Worm (Caenorhabditis elegans) whole organism, young adult: ENCODE results near the gene nhr-272.
A peak's percentile ranks its signal among the peaks of the same experiment; 100 is the strongest.

Experiments used
- B0019.2 ChIP-seq: fragments of 200-800 bp; sonication (Bioruptor generic); conservative IDR thresholded peaks from 2 replicates; pipeline ENCODE4 v1.3.6; 2022; ENCODE audit warnings: missing genetic modification reagents, missing genetic modification characterization, missing compliant biosample characterization
- D2030.7 ChIP-seq: fragments of 200-800 bp; sonication (Bioruptor generic); IDR thresholded peaks from 2 replicates; pipeline ENCODE4 v1.3.6; 2022; ENCODE audit warnings: missing genetic modification reagents, missing genetic modification characterization, missing compliant biosample characterization
- F22D6.2 ChIP-seq: sonication (generic microtip); optimal IDR thresholded peaks from 2 replicates; lab custom pipeline; 2016; ENCODE audit warnings: mild to moderate bottlenecking, missing genetic modification characterization, missing compliant biosample characterization
- F39B2.1 ChIP-seq: fragments of 200-800 bp; sonication (Bioruptor generic); IDR thresholded peaks from 2 replicates; pipeline ENCODE4 v1.3.6; 2022; ENCODE audit warnings: missing genetic modification reagents, missing genetic modification characterization, missing compliant biosample characterization
- K12H6.12 ChIP-seq: fragments of 200-800 bp; sonication (Bioruptor generic); optimal IDR thresholded peaks from 2 replicates; lab custom pipeline; 2018; ENCODE audit warnings: mild to moderate bottlenecking, missing genetic modification characterization, missing compliant biosample characterization
- T07F8.4 ChIP-seq: sonication (generic microtip); optimal IDR thresholded peaks from 2 replicates; lab custom pipeline; 2016; ENCODE audit warnings: mild to moderate bottlenecking, missing genetic modification characterization, moderate library complexity, missing compliant biosample characterization
- Y53G8AR.9 ChIP-seq: fragments of 200-800 bp; sonication (Bioruptor generic); conservative IDR thresholded peaks from 2 replicates; pipeline ENCODE4 v1.3.6; 2022; ENCODE audit warnings: missing genetic modification reagents, missing genetic modification characterization, missing compliant biosample characterization
- Y79H2A.3 ChIP-seq: fragments of 200-800 bp; sonication (Bioruptor generic); conservative IDR thresholded peaks from 2 replicates; pipeline ENCODE4 v1.3.6; 2022; ENCODE audit warnings: missing genetic modification reagents, missing genetic modification characterization, missing compliant biosample characterization
- Y95B8A.8 ChIP-seq: fragments of 200-800 bp; sonication (Bioruptor generic); IDR thresholded peaks from 2 replicates; pipeline ENCODE4 v1.3.6; 2022; ENCODE audit warnings: missing genetic modification reagents, missing genetic modification characterization, missing compliant biosample characterization
- ama-1 ChIP-seq, 3 experiments: fragments of 150-350 bp in 1 of 3; sonication (generic microtip) in 2 of 3; optimal IDR thresholded peaks; 2 replicates each; lab custom pipeline; 2014 to 2018; ENCODE audit warnings: missing biosample characterization in 2 of 3, missing genetic modification characterization in 2 of 3, missing genetic modification reagents in 2 of 3
- aptf-3 ChIP-seq: fragments of 200-800 bp; sonication (Bioruptor generic); IDR thresholded peaks from 2 replicates; pipeline ENCODE4 v1.3.6; 2022; ENCODE audit warnings: missing genetic modification characterization, missing compliant biosample characterization
- atf-7 ChIP-seq: sonication (generic microtip); optimal IDR thresholded peaks from 2 replicates; lab custom pipeline; 2017; ENCODE audit warnings: mild to moderate bottlenecking, missing genetic modification characterization, missing compliant biosample characterization
- attf-6 ChIP-seq: fragments of 200-800 bp; sonication (Bioruptor generic); IDR thresholded peaks from 2 replicates; pipeline ENCODE4 v1.3.6; 2022; ENCODE audit warnings: missing genetic modification reagents, missing genetic modification characterization, missing compliant biosample characterization
- cebp-1 ChIP-seq, 2 experiments: fragments of 200-800 bp in 1 of 2; sonication (Bioruptor generic) in 1 of 2; sonication (generic microtip) in 1 of 2; IDR thresholded peaks in 1 of 2; optimal IDR thresholded peaks in 1 of 2; 2 replicates each; pipeline versions ENCODE4 v1.3.6 to Lab custom; 2017 to 2022; ENCODE audit warnings: missing compliant biosample characterization in 2 of 2, missing genetic modification characterization in 2 of 2, mild to moderate bottlenecking in 1 of 2, missing genetic modification reagents in 1 of 2, moderate library complexity in 1 of 2
- ceh-100 ChIP-seq: fragments of 200-800 bp; sonication (Bioruptor generic); IDR thresholded peaks from 2 replicates; pipeline ENCODE4 v1.3.6; 2022; ENCODE audit warnings: missing genetic modification reagents, missing genetic modification characterization, missing compliant biosample characterization
- ceh-27 ChIP-seq: fragments of 200-800 bp; sonication (Bioruptor generic); optimal IDR thresholded peaks from 2 replicates; lab custom pipeline; 2018; ENCODE audit warnings: mild to moderate bottlenecking, missing genetic modification characterization, moderate library complexity, missing compliant biosample characterization
- ceh-91 ChIP-seq: fragments of 200-800 bp; sonication (Bioruptor generic); IDR thresholded peaks from 2 replicates; pipeline ENCODE4 v1.3.6; 2022; ENCODE audit warnings: missing genetic modification reagents, missing genetic modification characterization, missing compliant biosample characterization
- dpff-1 ChIP-seq: sonication (generic microtip); optimal IDR thresholded peaks from 2 replicates; lab custom pipeline; 2017; ENCODE audit warnings: mild to moderate bottlenecking, missing genetic modification characterization, missing compliant biosample characterization
- egl-44 ChIP-seq: fragments of 200-800 bp; sonication (Bioruptor generic); IDR thresholded peaks from 2 replicates; pipeline ENCODE4 v1.3.6; 2022; ENCODE audit warnings: missing genetic modification reagents, missing genetic modification characterization, missing compliant biosample characterization
- ekl-4 ChIP-seq: fragments of 200-800 bp; sonication (Bioruptor generic); IDR thresholded peaks from 2 replicates; pipeline ENCODE4 v1.3.6; 2022; ENCODE audit warnings: missing genetic modification reagents, missing genetic modification characterization, missing compliant biosample characterization
- him-1 ChIP-seq: sonication (generic microtip); optimal IDR thresholded peaks from 2 replicates; lab custom pipeline; 2016; ENCODE audit warnings: missing genotype, missing genetic modification reagents, missing genetic modification characterization, missing compliant biosample characterization
- hlh-12 ChIP-seq: sonication (generic microtip); optimal IDR thresholded peaks from 2 replicates; lab custom pipeline; 2016; ENCODE audit warnings: missing genetic modification characterization, missing compliant biosample characterization
- hlh-26 ChIP-seq: fragments of 200-800 bp; sonication (Bioruptor generic); conservative IDR thresholded peaks from 2 replicates; pipeline ENCODE4 v1.3.6; 2022; ENCODE audit warnings: missing genetic modification reagents, missing genetic modification characterization, missing compliant biosample characterization
- let-526 ChIP-seq: fragments of 200-800 bp; sonication (Bioruptor generic); IDR thresholded peaks from 2 replicates; pipeline ENCODE4 v1.3.6; 2022; ENCODE audit warnings: missing genetic modification reagents, missing genetic modification characterization, missing compliant biosample characterization
- let-607 ChIP-seq, 2 experiments: fragments of 200-800 bp in 1 of 2; sonication (Bioruptor generic) in 1 of 2; sonication (generic microtip) in 1 of 2; optimal IDR thresholded peaks; 2 replicates each; lab custom pipeline; 2016 to 2018; ENCODE audit warnings: mild to moderate bottlenecking in 2 of 2, missing compliant biosample characterization in 2 of 2, missing genetic modification characterization in 2 of 2, moderate library complexity in 2 of 2, missing genotype in 1 of 2
- lin-35 ChIP-seq, 3 experiments: fragments of 150-350 bp in 2 of 3; sonication (generic microtip) in 1 of 3; optimal IDR thresholded peaks; 2 replicates each; lab custom pipeline; 2014 to 2018; ENCODE audit warnings: missing biosample characterization in 3 of 3, missing genetic modification characterization in 3 of 3, missing genetic modification reagents in 3 of 3
- lin-40 ChIP-seq: sonication (generic microtip); optimal IDR thresholded peaks from 2 replicates; lab custom pipeline; 2016; ENCODE audit warnings: missing genetic modification characterization, mild to moderate bottlenecking, missing compliant biosample characterization, missing genotype, missing genetic modification reagents
- lin-54 ChIP-seq: fragments of 200-800 bp; sonication (Bioruptor generic); optimal IDR thresholded peaks from 2 replicates; lab custom pipeline; 2018; ENCODE audit warnings: mild to moderate bottlenecking, missing genetic modification characterization, missing compliant biosample characterization
- lir-1 ChIP-seq: fragments of 200-800 bp; sonication (Bioruptor generic); conservative IDR thresholded peaks from 2 replicates; pipeline ENCODE4 v1.3.6; 2022; ENCODE audit warnings: missing genetic modification reagents, missing genetic modification characterization, missing compliant biosample characterization
- lsl-1 ChIP-seq: fragments of 200-800 bp; sonication (Bioruptor generic); optimal IDR thresholded peaks from 2 replicates; lab custom pipeline; 2018; ENCODE audit warnings: mild to moderate bottlenecking, missing genetic modification characterization, moderate library complexity, missing compliant biosample characterization
- madf-10 ChIP-seq: sonication (generic microtip); optimal IDR thresholded peaks from 2 replicates; lab custom pipeline; 2016; ENCODE audit warnings: mild to moderate bottlenecking, missing genetic modification characterization, missing compliant biosample characterization
- madf-3 ChIP-seq: fragments of 200-800 bp; sonication (Bioruptor generic); IDR thresholded peaks from 2 replicates; pipeline ENCODE4 v1.3.6; 2022; ENCODE audit warnings: missing genetic modification reagents, missing genetic modification characterization, missing compliant biosample characterization
- mes-4 ChIP-seq: sonication (generic microtip); optimal IDR thresholded peaks from 2 replicates; lab custom pipeline; 2016; ENCODE audit warnings: missing genotype, missing genetic modification characterization, missing compliant biosample characterization
- nfya-2 ChIP-seq: fragments of 200-800 bp; sonication (Bioruptor generic); IDR thresholded peaks from 2 replicates; pipeline ENCODE4 v1.3.6; 2022; ENCODE audit warnings: missing genetic modification reagents, missing genetic modification characterization, missing compliant biosample characterization
- nfyb-1 ChIP-seq: fragments of 200-800 bp; sonication (Bioruptor generic); IDR thresholded peaks from 2 replicates; pipeline ENCODE4 v1.3.6; 2022; ENCODE audit warnings: missing genetic modification reagents, missing genetic modification characterization, missing compliant biosample characterization
- nhr-80 ChIP-seq: sonication (generic microtip); optimal IDR thresholded peaks from 2 replicates; lab custom pipeline; 2016; ENCODE audit warnings: missing genetic modification characterization, missing compliant biosample characterization
- pbrm-1 ChIP-seq: fragments of 200-800 bp; sonication (Bioruptor generic); IDR thresholded peaks from 2 replicates; pipeline ENCODE4 v1.3.6; 2022; ENCODE audit warnings: missing genetic modification reagents, missing genetic modification characterization, missing compliant biosample characterization
- snpc-1.1 ChIP-seq: sonication (generic microtip); optimal IDR thresholded peaks from 2 replicates; lab custom pipeline; 2017; ENCODE audit warnings: missing genetic modification characterization, mild to moderate bottlenecking, missing compliant biosample characterization, antibody characterized with exemption, moderate library complexity, missing genotype, missing genetic modification reagents; ENCODE audit not compliant: insufficient read depth
- somi-1 ChIP-seq: fragments of 200-800 bp; sonication (Bioruptor generic); optimal IDR thresholded peaks from 2 replicates; lab custom pipeline; 2018; ENCODE audit warnings: mild to moderate bottlenecking, missing genetic modification characterization, missing compliant biosample characterization
- tbx-9 ChIP-seq: sonication (generic microtip); optimal IDR thresholded peaks from 2 replicates; lab custom pipeline; 2016; ENCODE audit warnings: borderline replicate concordance, missing genetic modification characterization, inconsistent platforms, missing compliant biosample characterization
- unc-62 ChIP-seq: fragments of 150-350 bp; optimal IDR thresholded peaks from 2 replicates; lab custom pipeline; 2014; ENCODE audit warnings: missing biosample characterization, missing genetic modification reagents, missing genetic modification characterization
- ztf-18 ChIP-seq: sonication (generic microtip); optimal IDR thresholded peaks from 2 replicates; lab custom pipeline; 2016; ENCODE audit warnings: missing genotype, mild to moderate bottlenecking, missing genetic modification characterization, missing compliant biosample characterization
- ztf-22 ChIP-seq: fragments of 200-800 bp; sonication (Bioruptor generic); optimal IDR thresholded peaks from 2 replicates; lab custom pipeline; 2018; ENCODE audit warnings: mild to moderate bottlenecking, missing genetic modification characterization, moderate library complexity, missing compliant biosample characterization
- ztf-3 ChIP-seq: fragments of 200-800 bp; sonication (Bioruptor generic); optimal IDR thresholded peaks from 2 replicates; lab custom pipeline; 2018; ENCODE audit warnings: mild to moderate bottlenecking, missing genetic modification characterization, missing compliant biosample characterization

nhr-272 gene

ce11 chrX:12691740-12692383 lies 12.8 kb downstream of the nhr-272 start:
- TF ChIP-seq ceh-91 (GFP tag; lab: Robert Waterston, UW) (no peak), ama-1 (optimal IDR thresholded peaks at IDR 0.05; lab: Kevin White, UChicago) (peak; percentile 18), ama-1 (GFP tag; optimal IDR thresholded peaks at IDR 0.05; lab: Kevin White, UChicago) (peak in 1 of 2 experiments; percentile 54), ceh-100 (GFP tag; lab: Robert Waterston, UW) (no peak), madf-3 (GFP tag; lab: Robert Waterston, UW) (0 out of 2 replicates have a peak, but pooled peaks have one; percentile 32), F39B2.1 (GFP tag; lab: Robert Waterston, UW) (no peak)

ce11 chrX:12691306-12691705 lies 13.3 kb downstream of the nhr-272 start, which contains the start of gene ugt-50:
TSS of gene ugt-50 (plus strand) at chrX:12691573.
- TF ChIP-seq let-607 (tag; optimal IDR thresholded peaks at IDR 0.05; lab: Kevin White, UChicago): peak in 1 of 2 experiments; percentile 67
- TF ChIP-seq hlh-26 (GFP tag; lab: Robert Waterston, UW): no peak
- no peak for TF ChIP-seq dpff-1 (tag; lab: Kevin White, UChicago)
- no peak for TF ChIP-seq lin-54 (GFP tag; lab: Kevin White, UChicago)
- no peak for TF ChIP-seq cebp-1 (GFP tag; IDR thresholded peaks at IDR 0.05; lab: Robert Waterston, UW)
- peak; percentile 72 for TF ChIP-seq cebp-1 (tag; optimal IDR thresholded peaks at IDR 0.05; lab: Kevin White, UChicago)
- no peak for TF ChIP-seq him-1
- TF ChIP-seq attf-6: no peak
- no peak for TF ChIP-seq Y79H2A.3 (GFP tag; lab: Robert Waterston, UW)
- no peak for TF ChIP-seq aptf-3 (GFP tag; lab: Robert Waterston, UW)
- TF ChIP-seq Y53G8AR.9 (GFP tag; lab: Robert Waterston, UW): no peak
- no peak for TF ChIP-seq B0019.2 (GFP tag; lab: Robert Waterston, UW)
- TF ChIP-seq D2030.7 (GFP tag; lab: Robert Waterston, UW): no peak
- TF ChIP-seq nhr-80: peak; percentile 85
- no peak for TF ChIP-seq F22D6.2
- TF ChIP-seq let-526: no peak
- TF ChIP-seq unc-62: no peak

DNA sequence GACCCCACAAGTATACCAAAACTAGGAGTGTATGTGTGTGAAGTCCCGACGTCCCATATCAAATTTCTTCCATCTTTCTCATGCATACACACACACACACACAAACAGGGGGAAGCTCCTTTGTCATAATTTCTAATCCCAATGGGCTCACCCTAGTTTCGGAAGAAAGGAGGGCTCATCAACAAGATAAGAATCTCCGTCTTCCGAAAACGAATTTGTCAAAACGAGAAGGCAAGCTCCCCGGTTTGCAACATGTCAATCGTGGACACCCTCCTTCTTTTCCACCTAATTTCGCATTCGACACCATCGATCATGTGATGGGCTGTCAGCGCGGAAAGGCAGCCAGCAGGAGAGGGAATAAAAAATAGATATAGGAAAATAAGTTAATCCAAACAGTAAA lies 14.3 kb downstream of the nhr-272 start:
- TF ChIP-seq ztf-22 (GFP tag; lab: Kevin White, UChicago) (peak; percentile 24), lsl-1 (GFP tag; lab: Kevin White, UChicago) (no peak), hlh-26 (GFP tag; lab: Robert Waterston, UW) (no peak), ztf-3 (no peak), lin-35 (GFP tag; optimal IDR thresholded peaks at IDR 0.05; lab: Kevin White, UChicago) (peak in 1 of 3 experiments; percentile 30), ekl-4 (GFP tag; lab: Robert Waterston, UW) (no peak), hlh-12 (tag; lab: Kevin White, UChicago) (no peak), nfyb-1 (GFP tag; lab: Robert Waterston, UW) (peak; percentile 37; the same call in 1 of the 2 replicates), let-607 (tag; optimal IDR thresholded peaks at IDR 0.05; lab: Kevin White, UChicago) (peak; percentile 21 to 45), madf-10 (tag; lab: Kevin White, UChicago) (peak; percentile 8), lin-40 (peak; percentile 41), snpc-1.1 (tag; lab: Kevin White, UChicago) (no peak), ama-1 (optimal IDR thresholded peaks at IDR 0.05; lab: Kevin White, UChicago) (no peak), ama-1 (GFP tag; optimal IDR thresholded peaks at IDR 0.05; lab: Kevin White, UChicago) (no peak), ceh-27 (GFP tag; lab: Kevin White, UChicago) (no peak), T07F8.4 (tag; lab: Kevin White, UChicago) (no peak), pbrm-1 (no peak), egl-44 (GFP tag; lab: Robert Waterston, UW) (no peak), K12H6.12 (tag; lab: Kevin White, UChicago) (no peak), atf-7 (tag; lab: Kevin White, UChicago) (no peak), lir-1 (GFP tag; lab: Robert Waterston, UW) (no peak), nfya-2 (no peak), mes-4 (no peak), tbx-9 (tag; lab: Kevin White, UChicago) (no peak), Y95B8A.8 (GFP tag; lab: Robert Waterston, UW) (no peak), ztf-18 (no peak), somi-1 (GFP tag; lab: Kevin White, UChicago) (no peak)
